Fruit fly (Drosophila melanogaster) whole organism, embryonic: ENCODE data around the gene SamDC.

ENCODE experiments used
- Ada2b ChIP-seq: fragments of 200-800 bp; sonication (Bioruptor generic); IDR thresholded peaks from 2 replicates; pipeline ENCODE4 v1.3.6; 2022; ENCODE audit warnings: missing biosample characterization, missing genetic modification characterization
- BEAF-32 ChIP-seq: fragments of 200-800 bp; sonication (Bioruptor generic); optimal IDR thresholded peaks from 3 replicates; lab custom pipeline; 2017; ENCODE audit warnings: missing biosample characterization, missing genetic modification characterization, mild to moderate bottlenecking, moderate library complexity, missing genetic modification reagents
- BtbVII ChIP-seq: fragments of 200-800 bp; sonication (Bioruptor generic); optimal IDR thresholded peaks from 3 replicates; lab custom pipeline; 2017; ENCODE audit warnings: missing biosample characterization, mild to moderate bottlenecking, missing genetic modification characterization
- CG1024 ChIP-seq: fragments of 200-800 bp; sonication (Bioruptor generic); IDR thresholded peaks from 2 replicates; pipeline ENCODE4 v1.3.6; 2022; ENCODE audit warnings: missing biosample characterization, missing genetic modification characterization
- CG10565 ChIP-seq: fragments of 200-800 bp; sonication (Bioruptor generic); optimal IDR thresholded peaks from 3 replicates; lab custom pipeline; 2016; ENCODE audit warnings: missing biosample characterization, mild to moderate bottlenecking, missing genetic modification characterization
- CG10979 ChIP-seq: fragments of 200-800 bp; sonication (Bioruptor generic); optimal IDR thresholded peaks from 2 replicates; lab custom pipeline; 2018; ENCODE audit warnings: missing biosample characterization, mild to moderate bottlenecking, missing genetic modification characterization, moderate library complexity
- CG11398 ChIP-seq: fragments of 200-800 bp; sonication (Bioruptor generic); optimal IDR thresholded peaks from 2 replicates; lab custom pipeline; 2016; ENCODE audit warnings: missing biosample characterization, missing genetic modification characterization
- CG11696 ChIP-seq: fragments of 200-800 bp; sonication (Bioruptor generic); IDR thresholded peaks from 2 replicates; pipeline ENCODE4 v1.3.6; 2022; ENCODE audit warnings: missing biosample characterization, missing genetic modification characterization
- CG11723 ChIP-seq: fragments of 200-800 bp; sonication (Bioruptor generic); optimal IDR thresholded peaks from 2 replicates; lab custom pipeline; 2017; ENCODE audit warnings: missing biosample characterization, mild to moderate bottlenecking, missing genetic modification characterization
- CG12104 ChIP-seq: fragments of 200-800 bp; sonication (Bioruptor generic); optimal IDR thresholded peaks from 3 replicates; lab custom pipeline; 2016; ENCODE audit warnings: missing biosample characterization, missing genetic modification characterization
- CG12769 ChIP-seq: fragments of 200-800 bp; sonication (Bioruptor generic); optimal IDR thresholded peaks from 2 replicates; lab custom pipeline; 2019; ENCODE audit warnings: missing biosample characterization, mild to moderate bottlenecking, missing genetic modification characterization, moderate library complexity
- CG13624 ChIP-seq: fragments of 200-800 bp; sonication (Bioruptor generic); optimal IDR thresholded peaks from 2 replicates; lab custom pipeline; 2016; ENCODE audit warnings: missing biosample characterization, missing genetic modification characterization
- CG14710 ChIP-seq: fragments of 200-800 bp; sonication (Bioruptor generic); optimal IDR thresholded peaks from 3 replicates; lab custom pipeline; 2019; ENCODE audit warnings: missing biosample characterization, mild to moderate bottlenecking, missing genetic modification characterization, moderate library complexity
- CG1603 ChIP-seq: fragments of 200-800 bp; sonication (Bioruptor generic); optimal IDR thresholded peaks from 2 replicates; lab custom pipeline; 2019; ENCODE audit warnings: missing biosample characterization, mild to moderate bottlenecking, missing genetic modification characterization, moderate library complexity
- CG18011 ChIP-seq: fragments of 200-800 bp; sonication (Bioruptor generic); optimal IDR thresholded peaks from 2 replicates; lab custom pipeline; 2017; ENCODE audit warnings: missing biosample characterization, missing genetic modification characterization, mild to moderate bottlenecking, moderate library complexity, missing genotype
- CG18764 ChIP-seq: fragments of 200-800 bp; sonication (Bioruptor generic); optimal IDR thresholded peaks from 3 replicates; lab custom pipeline; 2016; ENCODE audit warnings: missing biosample characterization, missing genetic modification characterization
- CG2199 ChIP-seq: fragments of 200-800 bp; sonication (Bioruptor generic); IDR thresholded peaks from 3 replicates; pipeline ENCODE4 v1.3.6; 2022; ENCODE audit warnings: missing biosample characterization, missing genetic modification characterization
- CG2678 ChIP-seq: fragments of 200-800 bp; sonication (Bioruptor generic); optimal IDR thresholded peaks from 3 replicates; lab custom pipeline; 2019; ENCODE audit warnings: missing biosample characterization, mild to moderate bottlenecking, missing genetic modification characterization, moderate library complexity
- CG30020 ChIP-seq: fragments of 200-800 bp; optimal IDR thresholded peaks from 2 replicates; lab custom pipeline; 2019; ENCODE audit warnings: missing biosample characterization, mild to moderate bottlenecking, missing genetic modification characterization, moderate library complexity
- CG30403 ChIP-seq: fragments of 200-800 bp; sonication (Bioruptor generic); optimal IDR thresholded peaks from 3 replicates; lab custom pipeline; 2016; ENCODE audit warnings: missing biosample characterization, missing genetic modification characterization
- CG31224 ChIP-seq: fragments of 200-800 bp; sonication (Bioruptor generic); IDR thresholded peaks from 2 replicates; pipeline ENCODE4 v1.3.6; 2022; ENCODE audit warnings: missing biosample characterization, missing genetic modification characterization
- CG34422 ChIP-seq: fragments of 200-800 bp; sonication (Bioruptor generic); IDR thresholded peaks from 3 replicates; pipeline ENCODE4 v1.3.6; 2022; ENCODE audit warnings: missing biosample characterization, missing genetic modification characterization
- CG6272 ChIP-seq: fragments of 200-800 bp; sonication (Bioruptor generic); IDR thresholded peaks from 2 replicates; pipeline ENCODE4 v1.3.6; 2022; ENCODE audit warnings: missing biosample characterization, missing genetic modification characterization
- CG6791 ChIP-seq: fragments of 200-800 bp; sonication (Bioruptor generic); IDR thresholded peaks from 3 replicates; pipeline ENCODE4 v1.3.6; 2022; ENCODE audit warnings: missing biosample characterization, missing genetic modification characterization; ENCODE audit not compliant: partially characterized antibody
- CG6813 ChIP-seq: fragments of 200-800 bp; sonication (Bioruptor generic); optimal IDR thresholded peaks from 2 replicates; lab custom pipeline; 2017; ENCODE audit warnings: missing biosample characterization, missing genetic modification characterization, mild to moderate bottlenecking, moderate library complexity, missing genetic modification reagents
- CG8388 ChIP-seq: fragments of 200-800 bp; sonication (Bioruptor generic); optimal IDR thresholded peaks from 2 replicates; lab custom pipeline; 2019; ENCODE audit warnings: missing biosample characterization, mild to moderate bottlenecking, missing genetic modification characterization, moderate library complexity
- CG8924 ChIP-seq: fragments of 200-800 bp; optimal IDR thresholded peaks from 3 replicates; lab custom pipeline; 2019; ENCODE audit warnings: missing biosample characterization, mild to moderate bottlenecking, missing genetic modification characterization, moderate library complexity
- CG9727 ChIP-seq: fragments of 200-800 bp; sonication (Bioruptor generic); optimal IDR thresholded peaks from 3 replicates; lab custom pipeline; 2017; ENCODE audit warnings: missing biosample characterization, mild to moderate bottlenecking, missing genetic modification characterization
- Doc2 ChIP-seq: fragments of 200-800 bp; sonication (Bioruptor generic); IDR thresholded peaks from 2 replicates; pipeline ENCODE4 v1.3.6; 2022; ENCODE audit warnings: missing biosample characterization, missing genetic modification characterization
- Doc3 ChIP-seq: fragments of 200-800 bp; sonication (Bioruptor generic); IDR thresholded peaks from 3 replicates; pipeline ENCODE4 v1.3.6; 2022; ENCODE audit warnings: missing biosample characterization, missing genetic modification characterization; ENCODE audit not compliant: partially characterized antibody
- Ets65A ChIP-seq: fragments of 200-800 bp; sonication (Bioruptor generic); peaks from one replicate; lab custom pipeline; 2016; ENCODE audit warnings: missing biosample characterization, missing genetic modification characterization
- MBD-R2 ChIP-seq: fragments of 200-800 bp; sonication (Bioruptor generic); IDR thresholded peaks from 2 replicates; pipeline ENCODE4 v1.3.6; 2022; ENCODE audit warnings: missing biosample characterization, missing genetic modification characterization
- MESR4 ChIP-seq: fragments of 200-800 bp; sonication (Bioruptor generic); optimal IDR thresholded peaks from 2 replicates; lab custom pipeline; 2018; ENCODE audit warnings: missing biosample characterization, mild to moderate bottlenecking, missing genetic modification characterization, moderate library complexity
- NFAT ChIP-seq: fragments of 200-800 bp; sonication (Bioruptor generic); IDR thresholded peaks from 2 replicates; pipeline ENCODE4 v1.3.6; 2022; ENCODE audit warnings: missing biosample characterization, missing genetic modification characterization
- Nf-YB ChIP-seq: fragments of 200-800 bp; sonication (Bioruptor generic); optimal IDR thresholded peaks from 3 replicates; lab custom pipeline; 2019; ENCODE audit warnings: missing biosample characterization, mild to moderate bottlenecking, missing genetic modification characterization, moderate library complexity
- Nf-YC ChIP-seq: fragments of 200-800 bp; optimal IDR thresholded peaks from 3 replicates; lab custom pipeline; 2019; ENCODE audit warnings: missing biosample characterization, mild to moderate bottlenecking, missing genetic modification characterization, moderate library complexity
- dpn ChIP-seq, 2 experiments: fragments of 200-800 bp; sonication (Bioruptor generic); optimal IDR thresholded peaks; 3 replicates each; lab custom pipeline; 2016; ENCODE audit warnings: missing biosample characterization in 2 of 2, missing genetic modification characterization in 2 of 2
- ems ChIP-seq: fragments of 200-800 bp; sonication (Bioruptor generic); optimal IDR thresholded peaks from 3 replicates; lab custom pipeline; 2016; ENCODE audit warnings: missing biosample characterization, missing genetic modification characterization
- fd3F ChIP-seq: fragments of 200-800 bp; sonication (Bioruptor generic); optimal IDR thresholded peaks from 2 replicates; lab custom pipeline; 2018; ENCODE audit warnings: missing biosample characterization, mild to moderate bottlenecking, missing genetic modification characterization, moderate library complexity
- gem ChIP-seq: fragments of 200-800 bp; sonication (Bioruptor generic); optimal IDR thresholded peaks from 2 replicates; lab custom pipeline; 2019; ENCODE audit warnings: missing biosample characterization, mild to moderate bottlenecking, missing genetic modification characterization, moderate library complexity
- insv ChIP-seq, 2 experiments: fragments of 200-800 bp; sonication (Bioruptor generic); optimal IDR thresholded peaks; 3 replicates each; lab custom pipeline; 2016 to 2018; ENCODE audit warnings: missing biosample characterization in 2 of 2, missing genetic modification characterization in 2 of 2
- inv ChIP-seq: fragments of 200-800 bp; sonication (Bioruptor generic); IDR thresholded peaks from 2 replicates; pipeline ENCODE4 v1.3.6; 2022; ENCODE audit warnings: missing biosample characterization, missing genetic modification characterization; ENCODE audit not compliant: partially characterized antibody
- onecut ChIP-seq: fragments of 200-800 bp; sonication (Bioruptor generic); IDR thresholded peaks from 2 replicates; pipeline ENCODE4 v1.3.6; 2022; ENCODE audit warnings: missing biosample characterization, missing genetic modification characterization
- pb ChIP-seq: fragments of 200-800 bp; sonication (Bioruptor generic); optimal IDR thresholded peaks from 3 replicates; lab custom pipeline; 2016; ENCODE audit warnings: missing biosample characterization, missing genetic modification characterization
- ranshi ChIP-seq: fragments of 200-800 bp; sonication (Bioruptor generic); IDR thresholded peaks from 2 replicates; pipeline ENCODE4 v1.3.6; 2022; ENCODE audit warnings: missing biosample characterization, missing genetic modification characterization
- row ChIP-seq: fragments of 200-800 bp; sonication (Bioruptor generic); IDR thresholded peaks from 3 replicates; pipeline ENCODE4 v1.3.6; 2022; ENCODE audit warnings: missing biosample characterization, missing genetic modification characterization
- sqz ChIP-seq: fragments of 200-800 bp; sonication (Bioruptor generic); optimal IDR thresholded peaks from 3 replicates; lab custom pipeline; 2018; ENCODE audit warnings: missing biosample characterization, mild to moderate bottlenecking, missing genetic modification characterization
- stwl ChIP-seq: fragments of 200-800 bp; sonication (Bioruptor generic); optimal IDR thresholded peaks from 3 replicates; lab custom pipeline; 2018; ENCODE audit warnings: missing biosample characterization, mild to moderate bottlenecking, missing genetic modification characterization, moderate library complexity
- sug ChIP-seq: fragments of 200-800 bp; optimal IDR thresholded peaks from 2 replicates; lab custom pipeline; 2019; ENCODE audit warnings: missing biosample characterization, mild to moderate bottlenecking, missing genetic modification characterization, moderate library complexity
- trh ChIP-seq: fragments of 200-800 bp; sonication (Bioruptor generic); optimal IDR thresholded peaks from 2 replicates; lab custom pipeline; 2016; ENCODE audit warnings: missing biosample characterization, missing genetic modification characterization
- vvl ChIP-seq: fragments of 200-800 bp; sonication (Bioruptor generic); IDR thresholded peaks from 2 replicates; pipeline ENCODE4 v1.3.6; 2022; ENCODE audit warnings: missing biosample characterization, missing genetic modification characterization
- zfh2 ChIP-seq: fragments of 200-800 bp; sonication (Bioruptor generic); optimal IDR thresholded peaks from 2 replicates; lab custom pipeline; 2016; ENCODE audit warnings: missing biosample characterization, missing genetic modification characterization

Gene SamDC

dm6 chr2L:10364229-10364628, 25.0 kb downstream of the SamDC start, which contains the start of gene lft (continued):
- TF ChIP-seq trh (GFP tag; lab: Kevin White, UChicago) = no peak
- TF ChIP-seq pb = no peak
- 0 out of 3 replicates have a peak, but pooled peaks have one; percentile 45 for TF ChIP-seq CG2199 (GFP tag; lab: Robert Waterston, UW)
- 0 out of 2 replicates have a peak, but pooled peaks have one; percentile 30 for TF ChIP-seq MBD-R2 (GFP tag; lab: Robert Waterston, UW)
- no peak for TF ChIP-seq ems (GFP tag; lab: Kevin White, UChicago)
- TF ChIP-seq CG30020 (tag; lab: Kevin White, UChicago) = peak; percentile 80
- no peak for TF ChIP-seq CG30403 (GFP tag; lab: Kevin White, UChicago)
- peak; percentile 51 for TF ChIP-seq CG1603 (tag; lab: Kevin White, UChicago)
- TF ChIP-seq dpn (GFP tag; optimal IDR thresholded peaks at IDR 0.05; lab: Kevin White, UChicago) = no peak
- TF ChIP-seq BEAF-32 (GFP tag; lab: Kevin White, UChicago) = no peak
- TF ChIP-seq Ada2b (GFP tag; lab: Robert Waterston, UW) = no peak
- TF ChIP-seq CG9727 = no peak
- no peak for TF ChIP-seq vvl
- peak; percentile 31 for TF ChIP-seq CG8924 (tag; lab: Kevin White, UChicago)
- TF ChIP-seq CG12104 (GFP tag; lab: Kevin White, UChicago) = no peak
- no peak for TF ChIP-seq CG10565 (GFP tag; lab: Kevin White, UChicago)
- peak; percentile 7 for TF ChIP-seq stwl (tag; lab: Kevin White, UChicago)
- TF ChIP-seq ranshi (GFP tag; lab: Robert Waterston, UW) = no peak
- peak; percentile 3 for TF ChIP-seq Nf-YC (tag; lab: Kevin White, UChicago)
- no peak for TF ChIP-seq CG6272 (GFP tag; lab: Robert Waterston, UW)
- no peak for TF ChIP-seq Doc3
- no peak for TF ChIP-seq sqz
- TF ChIP-seq BtbVII (GFP tag; lab: Kevin White, UChicago) = no peak
- peak; percentile 52 for TF ChIP-seq MESR4 (GFP tag; lab: Kevin White, UChicago)
- TF ChIP-seq Doc2 = no peak
- no peak for TF ChIP-seq CG6813 (GFP tag; lab: Kevin White, UChicago)
- TF ChIP-seq inv (GFP tag; lab: Robert Waterston, UW) = no peak
- peak; percentile 55; the same call in 2 of the 3 replicates for TF ChIP-seq row (GFP tag; lab: Robert Waterston, UW)
- TF ChIP-seq zfh2 = no peak
- peak; percentile 81 for TF ChIP-seq CG18011 (GFP tag; lab: Kevin White, UChicago)
- no peak for TF ChIP-seq NFAT (GFP tag; lab: Robert Waterston, UW)

- TF ChIP-seq insv (GFP tag; optimal IDR thresholded peaks at IDR 0.05; lab: Kevin White, UChicago) (no peak), Nf-YB (GFP tag; lab: Kevin White, UChicago) (no peak), CG11723 (GFP tag; lab: Kevin White, UChicago) (peak; percentile 87), CG18764 (GFP tag; lab: Kevin White, UChicago) (no peak), CG10979 (tag; lab: Kevin White, UChicago) (no peak), CG11398 (GFP tag; lab: Kevin White, UChicago) (no peak), CG6791 (GFP tag; lab: Robert Waterston, UW) (0 out of 3 replicates have a peak, but pooled peaks have one; percentile 25), CG2678 (tag; lab: Kevin White, UChicago) (no peak), CG11696 (GFP tag; lab: Robert Waterston, UW) (no peak), CG12769 (tag; lab: Kevin White, UChicago) (no peak), CG31224 (GFP tag; lab: Robert Waterston, UW) (no peak), fd3F (GFP tag; lab: Kevin White, UChicago) (no peak), CG1024 (GFP tag; lab: Robert Waterston, UW) (peak; percentile 93), onecut (GFP tag; lab: Robert Waterston, UW) (no peak), sug (peak; percentile 37), Ets65A (GFP tag; lab: Kevin White, UChicago) (no peak), CG34422 (no peak), CG8388 (GFP tag; lab: Kevin White, UChicago) (no peak), gem (no peak), CG14710 (tag; lab: Kevin White, UChicago) (peak; percentile 65), CG13624 (GFP tag; lab: Kevin White, UChicago) (no peak)
Observed at dm6 chr2L:10366525-10366924, 27.3 kb downstream of the SamDC start, which contains the start of gene CG5056. Gene CG5056, plus strand, starts transcription at chr2L:10366692.
